Worm (Caenorhabditis elegans) whole organism, midembryonic: ENCODE data around the gene nkat-1.

ENCODE experiments used
- T22C8.4 ChIP-seq: fragments of 200-800 bp; sonication (Bioruptor generic); IDR thresholded peaks from 2 replicates; pipeline ENCODE4 v1.3.6; 2022; ENCODE audit warnings: missing genetic modification characterization, missing compliant biosample characterization
- cog-1 ChIP-seq: sonication (generic microtip); optimal IDR thresholded peaks from 2 replicates; lab custom pipeline; 2016; ENCODE audit warnings: missing genetic modification characterization, missing compliant biosample characterization
- flt-1 ChIP-seq: fragments of 200-800 bp; sonication (Bioruptor generic); IDR thresholded peaks from 2 replicates; pipeline ENCODE4 v1.3.6; 2022; ENCODE audit warnings: missing genetic modification characterization, missing compliant biosample characterization
- klf-2 ChIP-seq: fragments of 200-800 bp; sonication (Bioruptor generic); conservative IDR thresholded peaks from 2 replicates; pipeline ENCODE4 v1.3.6; 2022; ENCODE audit warnings: missing genetic modification reagents, missing genetic modification characterization, missing compliant biosample characterization
- med-1 ChIP-seq: sonication (generic microtip); optimal IDR thresholded peaks from 2 replicates; lab custom pipeline; 2017; ENCODE audit warnings: missing genetic modification characterization, mild to moderate bottlenecking, missing compliant biosample characterization, antibody characterized with exemption, missing genetic modification reagents; ENCODE audit not compliant: insufficient read depth
- ref-1 ChIP-seq: fragments of 200-800 bp; sonication (Bioruptor generic); conservative IDR thresholded peaks from 2 replicates; pipeline ENCODE4 v1.3.6; 2022; ENCODE audit warnings: missing genetic modification reagents, missing genetic modification characterization, missing compliant biosample characterization
- tab-1 ChIP-seq: fragments of 200-800 bp; sonication (Bioruptor generic); IDR thresholded peaks from 2 replicates; pipeline ENCODE4 v1.3.6; 2022; ENCODE audit warnings: missing genetic modification characterization, missing compliant biosample characterization
- ztf-23 ChIP-seq: fragments of 200-800 bp; sonication (Bioruptor generic); IDR thresholded peaks from 2 replicates; pipeline ENCODE4 v1.3.6; 2022; ENCODE audit warnings: missing genetic modification reagents, missing genetic modification characterization, missing compliant biosample characterization
- ztf-29 ChIP-seq: fragments of 200-800 bp; sonication (Bioruptor generic); IDR thresholded peaks from 2 replicates; pipeline ENCODE4 v1.3.6; 2022; ENCODE audit warnings: missing genetic modification reagents, missing genetic modification characterization, missing compliant biosample characterization

The nkat-1 gene

DNA sequence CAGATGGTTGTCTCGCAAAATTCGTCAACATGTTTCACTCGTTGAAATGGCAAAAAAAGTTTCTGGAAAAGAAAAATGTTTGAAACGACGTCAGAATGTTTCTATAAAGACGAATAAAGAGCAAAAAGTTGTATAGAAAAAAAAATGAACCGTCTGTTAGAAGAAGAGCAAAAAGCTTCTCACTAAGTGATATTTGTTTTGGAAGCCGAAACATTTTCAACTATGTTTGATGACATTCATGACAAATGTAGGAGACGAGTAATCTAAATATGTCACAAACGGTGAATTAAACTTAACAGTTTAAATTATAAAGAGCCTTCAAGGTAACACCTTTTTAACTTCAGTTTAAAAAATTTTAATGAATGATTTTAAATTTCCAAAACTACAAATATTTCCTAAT is at the start of gene nkat-1:
Gene nkat-1, minus strand, starts transcription at position 101 of the 400 bp plus-strand sequence.
- no peak for TF ChIP-seq ref-1 (GFP tag; lab: Robert Waterston, UW)
- no peak for TF ChIP-seq klf-2 (GFP tag; lab: Robert Waterston, UW)
- no peak for TF ChIP-seq ztf-23
- no peak for TF ChIP-seq T22C8.4
- TF ChIP-seq med-1 (GFP tag; lab: Kevin White, UChicago): no peak
- TF ChIP-seq flt-1 (GFP tag; lab: Robert Waterston, UW): no peak
- TF ChIP-seq cog-1 (tag; lab: Kevin White, UChicago): no peak
- no peak for TF ChIP-seq ztf-29
- no peak for TF ChIP-seq tab-1 (GFP tag; lab: Robert Waterston, UW)

DNA sequence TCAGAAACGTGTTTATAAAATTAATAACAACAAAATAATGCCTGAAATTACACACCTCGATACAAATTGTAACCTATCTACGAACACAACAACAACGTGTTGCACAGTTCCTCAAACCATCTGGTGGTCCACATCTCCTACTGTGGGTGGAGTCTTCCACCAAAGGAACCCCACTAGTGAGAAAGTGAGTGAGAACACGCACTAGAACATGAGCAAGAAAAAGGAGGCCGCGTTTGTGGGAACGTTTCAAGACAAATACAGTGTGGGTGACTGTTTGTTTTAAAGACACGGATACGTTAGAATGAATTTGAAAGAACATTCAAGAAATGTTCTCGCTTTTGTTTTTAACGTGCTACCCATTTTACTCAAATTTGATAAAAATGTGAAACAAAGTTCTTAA is 46.5 kb upstream of the nkat-1 start, which contains the start of gene ceh-36:
Gene ceh-36, minus strand, starts transcription at position 101 of the 400 bp plus-strand sequence.
- TF ChIP-seq ztf-29 (no peak), ref-1 (GFP tag; lab: Robert Waterston, UW) (no peak), med-1 (GFP tag; lab: Kevin White, UChicago) (no peak), cog-1 (tag; lab: Kevin White, UChicago) (no peak), tab-1 (GFP tag; lab: Robert Waterston, UW) (no peak), klf-2 (GFP tag; lab: Robert Waterston, UW) (no peak), T22C8.4 (no peak), flt-1 (GFP tag; lab: Robert Waterston, UW) (no peak), ztf-23 (no peak)

DNA sequence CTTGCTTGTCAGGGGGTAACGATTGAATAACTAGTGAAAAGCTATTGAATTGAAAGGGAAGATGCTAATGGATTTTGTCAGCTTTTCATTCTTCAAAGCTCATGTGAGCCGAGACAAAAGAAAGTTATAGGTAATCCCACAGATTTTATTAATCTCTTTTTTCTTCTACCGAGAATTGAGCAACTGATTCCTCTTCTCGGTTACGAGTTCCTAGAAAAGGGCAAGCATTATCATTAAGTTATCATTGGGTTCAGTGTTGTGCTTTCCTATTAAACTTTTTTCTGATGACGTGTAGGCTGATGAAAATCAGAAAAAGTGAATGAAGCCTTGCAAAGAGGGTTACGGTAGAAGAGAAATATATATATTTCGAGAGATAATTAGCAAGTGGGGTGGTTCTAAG is 45.7 kb upstream of the nkat-1 start:
- TF ChIP-seq ref-1 (GFP tag; lab: Robert Waterston, UW) (no peak), ztf-29 (no peak), klf-2 (GFP tag; lab: Robert Waterston, UW) (no peak), ztf-23 (no peak), T22C8.4 (no peak), flt-1 (GFP tag; lab: Robert Waterston, UW) (no peak), med-1 (GFP tag; lab: Kevin White, UChicago) (no peak), tab-1 (GFP tag; lab: Robert Waterston, UW) (no peak), cog-1 (tag; lab: Kevin White, UChicago) (no peak)

DNA sequence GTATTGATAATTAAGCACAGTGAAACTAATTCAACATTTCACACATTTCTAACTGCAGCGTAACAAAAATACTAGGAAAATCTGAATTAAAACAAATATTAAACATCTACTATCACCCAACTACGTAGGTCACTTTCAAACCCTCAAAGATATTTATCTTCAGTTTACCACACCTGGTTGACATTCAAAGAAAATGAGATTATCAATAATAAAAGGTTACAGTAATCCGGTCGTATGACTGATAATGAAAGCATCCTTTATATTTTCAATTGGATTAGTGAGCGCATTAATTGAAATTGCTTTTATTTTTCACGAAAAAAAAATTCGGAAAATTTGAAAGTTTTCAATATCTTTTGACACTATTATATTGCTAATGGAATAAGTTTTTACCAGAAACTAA is 42.6 kb upstream of the nkat-1 start:
- TF ChIP-seq klf-2 (GFP tag; lab: Robert Waterston, UW) (no peak), T22C8.4 (no peak), cog-1 (tag; lab: Kevin White, UChicago) (no peak), ref-1 (GFP tag; lab: Robert Waterston, UW) (no peak), ztf-29 (no peak), ztf-23 (no peak), med-1 (GFP tag; lab: Kevin White, UChicago) (no peak), flt-1 (GFP tag; lab: Robert Waterston, UW) (no peak), tab-1 (GFP tag; lab: Robert Waterston, UW) (no peak)

DNA sequence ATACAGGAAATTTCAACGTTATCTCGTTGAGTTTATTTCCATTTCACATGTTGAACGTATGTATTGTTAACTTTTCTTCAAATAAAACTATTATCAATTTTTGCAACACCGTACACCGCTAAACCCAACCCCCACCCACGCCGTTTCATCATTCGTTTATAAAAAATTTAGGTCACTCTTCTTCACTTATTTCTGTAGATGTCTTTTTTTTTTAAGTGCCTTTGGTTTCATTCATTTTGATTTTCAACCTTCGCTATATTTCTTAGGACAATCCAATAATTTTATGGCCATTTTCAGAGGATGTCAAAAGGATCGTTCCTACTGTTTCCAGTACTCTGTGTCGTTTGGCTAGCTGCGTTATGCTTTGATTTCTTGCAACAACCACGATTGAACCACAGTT is 40.2 kb upstream of the nkat-1 start, which contains the start of gene C37E2.3:
Gene C37E2.3, plus strand, starts transcription at position 301 of the 400 bp plus-strand sequence.
- TF ChIP-seq flt-1 (GFP tag; lab: Robert Waterston, UW) (no peak), ztf-29 (no peak), med-1 (GFP tag; lab: Kevin White, UChicago) (no peak), klf-2 (GFP tag; lab: Robert Waterston, UW) (no peak), T22C8.4 (no peak), cog-1 (tag; lab: Kevin White, UChicago) (no peak)

DNA sequence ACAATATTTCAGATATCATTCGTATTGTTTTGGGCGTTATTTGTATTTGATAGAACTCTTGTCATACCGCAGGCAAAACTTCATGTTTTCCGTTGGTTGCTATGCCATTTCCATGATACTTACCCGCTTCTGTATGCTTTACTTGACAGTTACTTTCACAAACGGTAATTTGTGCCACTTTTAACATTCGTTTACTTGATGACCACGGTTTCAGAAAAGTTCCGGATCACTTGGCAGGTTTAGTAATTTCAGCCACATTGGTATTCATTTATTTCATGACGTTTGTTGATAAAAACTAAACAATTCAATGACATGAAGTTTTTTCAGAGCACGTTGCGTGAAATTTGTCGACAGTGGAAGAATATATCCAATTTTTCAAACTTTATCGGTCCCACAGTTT is 39.5 kb upstream of the nkat-1 start:
- no peak for TF ChIP-seq ref-1 (GFP tag; lab: Robert Waterston, UW)
- no peak for TF ChIP-seq T22C8.4
- no peak for TF ChIP-seq ztf-29
- no peak for TF ChIP-seq tab-1 (GFP tag; lab: Robert Waterston, UW)

DNA sequence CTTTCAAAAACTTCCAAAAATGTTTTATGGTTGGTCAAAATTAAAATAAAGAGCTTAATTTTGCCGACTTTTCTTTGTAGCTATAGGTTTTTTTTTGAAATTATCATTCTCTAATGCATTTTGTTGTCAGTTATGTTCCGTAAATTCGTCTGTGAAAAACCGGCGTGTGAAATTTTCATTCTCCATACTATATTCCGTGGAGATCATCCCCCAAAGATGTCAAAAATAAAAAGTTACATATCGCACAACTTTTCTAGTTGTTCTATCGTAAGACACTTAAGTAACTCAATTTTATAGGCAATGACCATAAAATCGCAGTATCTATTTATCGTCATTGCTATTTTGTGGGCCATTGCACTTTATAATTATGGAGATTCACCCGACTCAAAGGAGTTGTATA is 38.7 kb upstream of the nkat-1 start, which contains the start of gene C37E2.10:
Gene C37E2.10, plus strand, starts transcription at position 301 of the 400 bp plus-strand sequence.
- TF ChIP-seq ref-1 (GFP tag; lab: Robert Waterston, UW) (no peak), cog-1 (tag; lab: Kevin White, UChicago) (no peak), klf-2 (GFP tag; lab: Robert Waterston, UW) (no peak), ztf-23 (no peak), med-1 (GFP tag; lab: Kevin White, UChicago) (no peak), ztf-29 (no peak), T22C8.4 (no peak), tab-1 (GFP tag; lab: Robert Waterston, UW) (no peak), flt-1 (GFP tag; lab: Robert Waterston, UW) (no peak)

DNA sequence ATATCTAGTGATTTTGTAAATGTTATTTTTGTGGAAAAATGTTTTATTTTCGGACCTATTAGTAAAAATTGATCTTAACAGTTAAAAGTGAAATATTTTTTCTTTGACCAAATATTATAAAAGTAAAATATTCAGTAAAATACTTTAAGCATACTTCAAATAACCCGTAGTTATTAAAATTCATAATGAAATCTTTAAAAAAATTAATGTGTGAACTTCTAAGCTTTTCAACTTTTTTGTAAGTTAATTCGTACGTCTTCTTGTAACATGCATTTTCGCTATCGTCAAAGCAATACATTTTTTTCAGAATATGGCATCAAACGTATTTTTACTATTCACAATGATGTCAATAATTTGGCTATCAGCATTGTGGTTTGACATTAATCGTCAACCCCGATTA is 35.8 kb upstream of the nkat-1 start, which contains the start of gene C37E2.2:
Gene C37E2.2, plus strand, starts transcription at position 301 of the 400 bp plus-strand sequence.
- no peak for TF ChIP-seq cog-1 (tag; lab: Kevin White, UChicago)
- no peak for TF ChIP-seq T22C8.4
- TF ChIP-seq klf-2 (GFP tag; lab: Robert Waterston, UW): no peak
- no peak for TF ChIP-seq ref-1 (GFP tag; lab: Robert Waterston, UW)
- no peak for TF ChIP-seq tab-1 (GFP tag; lab: Robert Waterston, UW)
- no peak for TF ChIP-seq flt-1 (GFP tag; lab: Robert Waterston, UW)
- no peak for TF ChIP-seq ztf-23
- TF ChIP-seq ztf-29: no peak

DNA sequence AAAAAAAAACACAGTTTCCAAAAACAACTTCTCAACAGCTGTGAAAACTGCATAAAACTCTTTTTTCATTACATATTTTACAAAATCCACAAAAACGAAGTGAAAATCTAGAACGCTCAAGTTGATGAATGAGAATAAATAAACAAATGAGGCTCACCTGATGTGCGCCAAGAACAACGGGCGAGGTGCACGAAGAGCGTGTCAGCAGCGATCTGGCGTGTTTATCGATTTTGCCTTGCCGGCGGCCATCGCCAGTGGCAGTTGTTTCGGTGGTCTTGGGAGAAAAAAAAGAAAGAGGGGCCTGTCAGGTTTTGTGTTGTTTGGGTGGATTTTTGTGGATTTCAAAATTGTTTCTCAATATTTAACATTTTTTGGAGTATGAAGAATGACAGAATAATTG is 33.9 kb upstream of the nkat-1 start, which contains the start of gene idhb-1:
Gene idhb-1, minus strand, starts transcription at position 214 of the 400 bp plus-strand sequence.
- TF ChIP-seq med-1 (GFP tag; lab: Kevin White, UChicago) (no peak), cog-1 (tag; lab: Kevin White, UChicago) (peak; percentile 28), ref-1 (GFP tag; lab: Robert Waterston, UW) (no peak), tab-1 (GFP tag; lab: Robert Waterston, UW) (no peak), klf-2 (GFP tag; lab: Robert Waterston, UW) (no peak), ztf-23 (0 out of 2 replicates have a peak, but pooled peaks have one; percentile 36), ztf-29 (no peak), flt-1 (GFP tag; lab: Robert Waterston, UW) (peak; percentile 58; the same call in 1 of the 2 replicates), T22C8.4 (peak; percentile 84)
